Worm (Caenorhabditis elegans): ENCODE results near the gene clec-172.

DNA sequence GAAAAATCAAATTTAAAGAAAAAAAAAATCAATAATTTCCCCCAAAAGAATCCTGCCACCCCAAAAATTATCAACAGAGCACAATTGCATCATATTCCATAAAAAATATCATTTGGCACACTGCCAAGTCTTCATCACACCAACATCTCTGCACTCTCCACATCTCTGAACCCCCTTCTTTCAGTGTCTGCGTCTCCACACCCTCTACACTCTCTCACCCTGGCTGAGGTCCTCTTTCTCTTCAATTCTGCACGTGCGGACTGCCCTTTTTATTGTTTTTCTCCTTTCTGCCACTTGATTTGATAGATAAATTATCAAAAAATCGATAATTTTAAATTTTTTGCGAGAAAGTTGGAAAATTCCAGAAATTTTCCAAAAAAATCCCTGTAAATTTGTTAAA, 19.0 kb downstream of the clec-172 start, which contains the start of gene hxk-3:
- no peak for TF ChIP-seq him-1 (tag; optimal IDR thresholded peaks at IDR 0.05)
- no peak for TF ChIP-seq W03F9.2 (tag; optimal IDR thresholded peaks at IDR 0.05)
- TF ChIP-seq dao-5 (tag; optimal IDR thresholded peaks at IDR 0.05), result no peak
